Worm (Caenorhabditis elegans): ENCODE measurements around the gene F28A12.3.

DNA sequence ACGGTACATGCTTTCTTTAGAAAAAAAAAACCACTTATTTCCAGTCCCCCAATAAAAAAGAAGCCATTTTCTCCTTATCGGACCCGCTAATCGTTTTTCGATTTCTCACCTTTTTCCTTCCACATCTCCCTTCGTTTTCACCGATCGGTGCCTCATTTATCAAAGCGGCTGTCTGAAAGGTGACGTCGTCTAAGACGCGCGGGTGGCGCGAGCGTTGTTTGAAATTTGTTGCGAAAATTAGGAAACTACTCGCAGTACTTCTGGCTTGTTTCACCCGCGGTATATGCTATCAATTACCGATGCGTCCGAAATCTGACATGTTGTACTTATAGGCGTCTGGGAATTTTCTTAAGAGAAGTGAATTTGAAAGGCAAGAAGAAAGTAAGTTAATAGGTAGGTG, 11.0 kb upstream of the F28A12.3 start:
- no peak for TF ChIP-seq hnd-1 (tag; optimal IDR thresholded peaks at IDR 0.05)
- no peak for TF ChIP-seq ama-1 (optimal IDR thresholded peaks at IDR 0.05)
- no peak for TF ChIP-seq F13C5.2 (tag; optimal IDR thresholded peaks at IDR 0.05)
- no peak for TF ChIP-seq scrt-1 (GFP tag; IDR thresholded peaks at IDR 0.05)
- no peak for TF ChIP-seq B0310.2 (tag; optimal IDR thresholded peaks at IDR 0.05)
